Worm (Caenorhabditis elegans) whole organism, young adult: ENCODE measurements around the gene sro-1.

Experiments
- B0035.1 ChIP-seq: sonication (generic microtip); optimal IDR thresholded peaks from 2 replicates; lab custom pipeline; 2016; ENCODE audit warnings: missing genetic modification characterization, mild to moderate bottlenecking, missing compliant biosample characterization, missing genotype, missing genetic modification reagents
- B0336.3 ChIP-seq: fragments of 200-800 bp; sonication (Bioruptor generic); IDR thresholded peaks from 2 replicates; pipeline ENCODE4 v1.3.6; 2022; ENCODE audit warnings: missing genetic modification characterization, missing compliant biosample characterization
- C06A6.2 ChIP-seq: fragments of 200-800 bp; sonication (Bioruptor generic); conservative IDR thresholded peaks from 2 replicates; pipeline ENCODE4 v1.3.6; 2022; ENCODE audit warnings: missing genetic modification characterization, missing compliant biosample characterization
- F10E7.11 ChIP-seq: sonication (generic microtip); optimal IDR thresholded peaks from 2 replicates; lab custom pipeline; 2017; ENCODE audit warnings: mild to moderate bottlenecking, missing genetic modification characterization, moderate library complexity, missing compliant biosample characterization
- F37B4.10 ChIP-seq: fragments of 200-800 bp; sonication (Bioruptor generic); IDR thresholded peaks from 2 replicates; pipeline ENCODE4 v1.3.6; 2022; ENCODE audit warnings: missing genetic modification characterization, missing compliant biosample characterization
- F49E8.2 ChIP-seq: sonication (generic microtip); optimal IDR thresholded peaks from 3 replicates; lab custom pipeline; 2017; ENCODE audit warnings: missing genetic modification characterization, mild to moderate bottlenecking, missing compliant biosample characterization, antibody characterized with exemption, moderate library complexity; ENCODE audit not compliant: insufficient read depth
- F52B5.7 ChIP-seq: sonication (generic microtip); optimal IDR thresholded peaks from 2 replicates; lab custom pipeline; 2016; ENCODE audit warnings: mild to moderate bottlenecking, missing genetic modification characterization, missing compliant biosample characterization
- F55B11.4 ChIP-seq: sonication (generic microtip); optimal IDR thresholded peaks from 2 replicates; lab custom pipeline; 2016; ENCODE audit warnings: missing compliant biosample characterization, missing genetic modification characterization, borderline replicate concordance; ENCODE audit not compliant: insufficient read depth
- F57A8.1 ChIP-seq: fragments of 200-800 bp; sonication (Bioruptor generic); optimal IDR thresholded peaks from 2 replicates; lab custom pipeline; 2018; ENCODE audit warnings: mild to moderate bottlenecking, missing genetic modification characterization, moderate library complexity, missing compliant biosample characterization
- F57C9.4 ChIP-seq: sonication (generic microtip); optimal IDR thresholded peaks from 2 replicates; lab custom pipeline; 2017; ENCODE audit warnings: mild to moderate bottlenecking, missing genetic modification characterization, missing compliant biosample characterization
- K11D2.4 ChIP-seq: fragments of 200-800 bp; sonication (Bioruptor generic); IDR thresholded peaks from 2 replicates; pipeline ENCODE4 v1.3.6; 2022; ENCODE audit warnings: missing genetic modification reagents, missing genetic modification characterization, missing compliant biosample characterization
- Y53F4B.3 ChIP-seq: fragments of 200-800 bp; sonication (Bioruptor generic); IDR thresholded peaks from 2 replicates; pipeline ENCODE4 v1.3.6; 2022; ENCODE audit warnings: missing genetic modification reagents, missing genetic modification characterization, missing compliant biosample characterization
- Y56A3A.18 ChIP-seq: fragments of 200-800 bp; sonication (Bioruptor generic); IDR thresholded peaks from 2 replicates; pipeline ENCODE4 v1.3.6; 2022; ENCODE audit warnings: missing genetic modification reagents, missing genetic modification characterization, missing compliant biosample characterization
- Y79H2A.3 ChIP-seq: fragments of 200-800 bp; sonication (Bioruptor generic); conservative IDR thresholded peaks from 2 replicates; pipeline ENCODE4 v1.3.6; 2022; ENCODE audit warnings: missing genetic modification reagents, missing genetic modification characterization, missing compliant biosample characterization
- Y95B8A.8 ChIP-seq: fragments of 200-800 bp; sonication (Bioruptor generic); IDR thresholded peaks from 2 replicates; pipeline ENCODE4 v1.3.6; 2022; ENCODE audit warnings: missing genetic modification reagents, missing genetic modification characterization, missing compliant biosample characterization
- akir-1 ChIP-seq: fragments of 200-800 bp; sonication (Bioruptor generic); optimal IDR thresholded peaks from 2 replicates; lab custom pipeline; 2018; ENCODE audit warnings: mild to moderate bottlenecking, missing genetic modification characterization, moderate library complexity, missing compliant biosample characterization
- atf-7 ChIP-seq: sonication (generic microtip); optimal IDR thresholded peaks from 2 replicates; lab custom pipeline; 2017; ENCODE audit warnings: mild to moderate bottlenecking, missing genetic modification characterization, missing compliant biosample characterization
- attf-3 ChIP-seq: fragments of 200-800 bp; sonication (Bioruptor generic); conservative IDR thresholded peaks from 2 replicates; pipeline ENCODE4 v1.3.6; 2022; ENCODE audit warnings: missing genetic modification reagents, missing genetic modification characterization, missing compliant biosample characterization
- bed-2 ChIP-seq: fragments of 200-800 bp; sonication (Bioruptor generic); IDR thresholded peaks from 2 replicates; pipeline ENCODE4 v1.3.6; 2022; ENCODE audit warnings: missing genetic modification reagents, missing genetic modification characterization, missing compliant biosample characterization
- cebp-1 ChIP-seq, 2 experiments: fragments of 200-800 bp in 1 of 2; sonication (Bioruptor generic) in 1 of 2; sonication (generic microtip) in 1 of 2; IDR thresholded peaks in 1 of 2; optimal IDR thresholded peaks in 1 of 2; 2 replicates each; pipeline versions ENCODE4 v1.3.6 to Lab custom; 2017 to 2022; ENCODE audit warnings: missing compliant biosample characterization in 2 of 2, missing genetic modification characterization in 2 of 2, mild to moderate bottlenecking in 1 of 2, missing genetic modification reagents in 1 of 2, moderate library complexity in 1 of 2
- ceh-40 ChIP-seq: fragments of 200-800 bp; sonication (Bioruptor generic); IDR thresholded peaks from 2 replicates; pipeline ENCODE4 v1.3.6; 2022; ENCODE audit warnings: missing genetic modification characterization, missing compliant biosample characterization
- ceh-91 ChIP-seq: fragments of 200-800 bp; sonication (Bioruptor generic); IDR thresholded peaks from 2 replicates; pipeline ENCODE4 v1.3.6; 2022; ENCODE audit warnings: missing genetic modification reagents, missing genetic modification characterization, missing compliant biosample characterization
- chd-7 ChIP-seq: sonication (generic microtip); optimal IDR thresholded peaks from 2 replicates; lab custom pipeline; 2016; ENCODE audit warnings: mild to moderate bottlenecking, missing genetic modification characterization, moderate library complexity, missing compliant biosample characterization
- dox-1 ChIP-seq: fragments of 200-800 bp; sonication (Bioruptor generic); IDR thresholded peaks from 2 replicates; pipeline ENCODE4 v1.3.6; 2022; ENCODE audit warnings: missing genetic modification reagents, missing genetic modification characterization, missing compliant biosample characterization
- efl-1 ChIP-seq: fragments of 150-350 bp; optimal IDR thresholded peaks from 2 replicates; lab custom pipeline; 2014; ENCODE audit warnings: missing biosample characterization, missing genetic modification reagents, missing genetic modification characterization
- egl-18 ChIP-seq: fragments of 200-800 bp; sonication (Bioruptor generic); IDR thresholded peaks from 2 replicates; pipeline ENCODE4 v1.3.6; 2022; ENCODE audit warnings: missing genetic modification reagents, missing genetic modification characterization, missing compliant biosample characterization
- ekl-4 ChIP-seq: fragments of 200-800 bp; sonication (Bioruptor generic); IDR thresholded peaks from 2 replicates; pipeline ENCODE4 v1.3.6; 2022; ENCODE audit warnings: missing genetic modification reagents, missing genetic modification characterization, missing compliant biosample characterization
- ets-4 ChIP-seq: fragments of 200-800 bp; sonication (Bioruptor generic); optimal IDR thresholded peaks from 2 replicates; lab custom pipeline; 2018; ENCODE audit warnings: mild to moderate bottlenecking, missing genetic modification characterization, missing compliant biosample characterization
- gei-17 ChIP-seq: fragments of 200-800 bp; sonication (Bioruptor generic); optimal IDR thresholded peaks from 2 replicates; lab custom pipeline; 2018; ENCODE audit warnings: mild to moderate bottlenecking, missing genetic modification characterization, missing compliant biosample characterization
- him-1 ChIP-seq: sonication (generic microtip); optimal IDR thresholded peaks from 2 replicates; lab custom pipeline; 2016; ENCODE audit warnings: missing genotype, missing genetic modification reagents, missing genetic modification characterization, missing compliant biosample characterization
- hmg-1.2 ChIP-seq: fragments of 200-800 bp; sonication (Bioruptor generic); IDR thresholded peaks from 2 replicates; pipeline ENCODE4 v1.3.6; 2022; ENCODE audit warnings: missing genetic modification reagents, missing genetic modification characterization, missing compliant biosample characterization
- hrde-1 ChIP-seq: sonication (generic microtip); optimal IDR thresholded peaks from 2 replicates; lab custom pipeline; 2016; ENCODE audit warnings: missing genetic modification characterization, mild to moderate bottlenecking, missing compliant biosample characterization, moderate library complexity, missing genotype, missing genetic modification reagents, borderline replicate concordance
- lag-1 ChIP-seq: fragments of 200-800 bp; sonication (Bioruptor generic); IDR thresholded peaks from 2 replicates; pipeline ENCODE4 v1.3.6; 2022; ENCODE audit warnings: missing genetic modification reagents, missing genetic modification characterization, missing compliant biosample characterization
- let-526 ChIP-seq: fragments of 200-800 bp; sonication (Bioruptor generic); IDR thresholded peaks from 2 replicates; pipeline ENCODE4 v1.3.6; 2022; ENCODE audit warnings: missing genetic modification reagents, missing genetic modification characterization, missing compliant biosample characterization
- let-607 ChIP-seq, 2 experiments: fragments of 200-800 bp in 1 of 2; sonication (Bioruptor generic) in 1 of 2; sonication (generic microtip) in 1 of 2; optimal IDR thresholded peaks; 2 replicates each; lab custom pipeline; 2016 to 2018; ENCODE audit warnings: mild to moderate bottlenecking in 2 of 2, missing compliant biosample characterization in 2 of 2, missing genetic modification characterization in 2 of 2, moderate library complexity in 2 of 2, missing genotype in 1 of 2
- lir-1 ChIP-seq: fragments of 200-800 bp; sonication (Bioruptor generic); conservative IDR thresholded peaks from 2 replicates; pipeline ENCODE4 v1.3.6; 2022; ENCODE audit warnings: missing genetic modification reagents, missing genetic modification characterization, missing compliant biosample characterization
- lsl-1 ChIP-seq: fragments of 200-800 bp; sonication (Bioruptor generic); optimal IDR thresholded peaks from 2 replicates; lab custom pipeline; 2018; ENCODE audit warnings: mild to moderate bottlenecking, missing genetic modification characterization, moderate library complexity, missing compliant biosample characterization
- madf-6 ChIP-seq: fragments of 200-800 bp; sonication (Bioruptor generic); IDR thresholded peaks from 2 replicates; pipeline ENCODE4 v1.3.6; 2022; ENCODE audit warnings: missing genetic modification reagents, missing genetic modification characterization, missing compliant biosample characterization
- nhr-120 ChIP-seq: fragments of 200-800 bp; sonication (Bioruptor generic); IDR thresholded peaks from 2 replicates; pipeline ENCODE4 v1.3.6; 2022; ENCODE audit warnings: missing genetic modification characterization, missing compliant biosample characterization
- nhr-27 ChIP-seq: fragments of 200-800 bp; sonication (Bioruptor generic); optimal IDR thresholded peaks from 2 replicates; lab custom pipeline; 2018; ENCODE audit warnings: mild to moderate bottlenecking, missing genetic modification characterization, moderate library complexity, missing compliant biosample characterization
- snpc-3.4 ChIP-seq: sonication (generic microtip); optimal IDR thresholded peaks from 2 replicates; lab custom pipeline; 2017; ENCODE audit warnings: missing genetic modification characterization, mild to moderate bottlenecking, missing compliant biosample characterization, antibody characterized with exemption, moderate library complexity, missing genotype, missing genetic modification reagents
- tbx-9 ChIP-seq: sonication (generic microtip); optimal IDR thresholded peaks from 2 replicates; lab custom pipeline; 2016; ENCODE audit warnings: borderline replicate concordance, missing genetic modification characterization, inconsistent platforms, missing compliant biosample characterization
- unc-62 ChIP-seq: fragments of 150-350 bp; optimal IDR thresholded peaks from 2 replicates; lab custom pipeline; 2014; ENCODE audit warnings: missing biosample characterization, missing genetic modification reagents, missing genetic modification characterization
- ztf-25 ChIP-seq: fragments of 200-800 bp; sonication (Bioruptor generic); IDR thresholded peaks from 2 replicates; pipeline ENCODE4 v1.3.6; 2022; ENCODE audit warnings: missing genetic modification reagents, missing genetic modification characterization, missing compliant biosample characterization
- ztf-26 ChIP-seq: sonication (generic microtip); optimal IDR thresholded peaks from 2 replicates; lab custom pipeline; 2017; ENCODE audit warnings: missing genetic modification characterization, missing compliant biosample characterization
- ztf-6 ChIP-seq: fragments of 200-800 bp; sonication (Bioruptor generic); IDR thresholded peaks from 2 replicates; pipeline ENCODE4 v1.3.6; 2022; ENCODE audit warnings: missing genetic modification reagents, missing genetic modification characterization, missing compliant biosample characterization

The sro-1 gene

ce11 chrII:7478487-7479234 lies 13.2 kb upstream of the sro-1 start, which contains the start of the genes aka-1 and ubc-6 (continued):
- peak; percentile 87 for TF ChIP-seq madf-6
- peak; percentile 6 for TF ChIP-seq him-1 (tag; lab: Kevin White, UChicago)
- TF ChIP-seq F57A8.1 (GFP tag; lab: Kevin White, UChicago) = peak; percentile 19
- TF ChIP-seq hrde-1 (tag; lab: Kevin White, UChicago) = peak; percentile 48
- TF ChIP-seq F52B5.7 = peak; percentile 54
- TF ChIP-seq B0336.3 (GFP tag; lab: Robert Waterston, UW) = peak; percentile 91
- peak; percentile 82 for TF ChIP-seq hmg-1.2 (GFP tag; lab: Robert Waterston, UW)
- TF ChIP-seq ceh-40 (GFP tag; lab: Robert Waterston, UW) = peak; percentile 75; the same call in 1 of the 2 replicates
- TF ChIP-seq cebp-1 (GFP tag; IDR thresholded peaks at IDR 0.05; lab: Robert Waterston, UW) = peak; percentile 80
- TF ChIP-seq cebp-1 (tag; optimal IDR thresholded peaks at IDR 0.05; lab: Kevin White, UChicago) = peak; percentile 91
- TF ChIP-seq unc-62 (GFP tag; lab: Kevin White, UChicago) = no peak
- no peak for TF ChIP-seq lag-1 (GFP tag; lab: Robert Waterston, UW)
- TF ChIP-seq ztf-26 (tag; lab: Kevin White, UChicago) = peak; percentile 73
- TF ChIP-seq gei-17 (GFP tag; lab: Kevin White, UChicago) = peak; percentile 66
- TF ChIP-seq B0035.1 = peak; percentile 71
- peak; percentile 74 for TF ChIP-seq F49E8.2 (tag; lab: Kevin White, UChicago)
- TF ChIP-seq tbx-9 = no peak
- peak; percentile 95 for TF ChIP-seq Y79H2A.3 (GFP tag; lab: Robert Waterston, UW)
- TF ChIP-seq let-607 (tag; optimal IDR thresholded peaks at IDR 0.05; lab: Kevin White, UChicago) = peak; percentile 69 to 83
- peak; percentile 56 for TF ChIP-seq akir-1 (GFP tag; lab: Kevin White, UChicago)
- TF ChIP-seq F55B11.4 (tag; lab: Kevin White, UChicago) = no peak
- peak; percentile 93; the same call in 1 of the 2 replicates for TF ChIP-seq Y56A3A.18 (GFP tag; lab: Robert Waterston, UW)
- no peak for TF ChIP-seq F57C9.4 (tag; lab: Kevin White, UChicago)
- TF ChIP-seq chd-7 = peak; percentile 71
- peak; percentile 47 for TF ChIP-seq snpc-3.4 (tag; lab: Kevin White, UChicago)
- TF ChIP-seq ets-4 (GFP tag; lab: Kevin White, UChicago) = no peak
- TF ChIP-seq nhr-120 (GFP tag; lab: Robert Waterston, UW) = no peak
- 0 out of 2 replicates have a peak, but pooled peaks have one; percentile 85 for TF ChIP-seq F37B4.10 (GFP tag; lab: Robert Waterston, UW)
- TF ChIP-seq lsl-1 (GFP tag; lab: Kevin White, UChicago) = peak; percentile 81
- TF ChIP-seq ceh-91 (GFP tag; lab: Robert Waterston, UW) = peak; percentile 93
- no peak for TF ChIP-seq F10E7.11 (tag; lab: Kevin White, UChicago)
- peak; percentile 98 for TF ChIP-seq dox-1 (GFP tag; lab: Robert Waterston, UW)
- TF ChIP-seq let-526 (GFP tag; lab: Robert Waterston, UW) = peak; percentile 91
- TF ChIP-seq ztf-25 (GFP tag; lab: Robert Waterston, UW) = peak; percentile 97
- peak; percentile 89 for TF ChIP-seq bed-2 (GFP tag; lab: Robert Waterston, UW)
- peak; percentile 15 for TF ChIP-seq nhr-27
- peak; percentile 97 for TF ChIP-seq C06A6.2 (GFP tag; lab: Robert Waterston, UW)
- TF ChIP-seq Y95B8A.8 (GFP tag; lab: Robert Waterston, UW) = peak; percentile 94
- TF ChIP-seq attf-3 (GFP tag; lab: Robert Waterston, UW) = peak; percentile 83
- TF ChIP-seq Y53F4B.3 (GFP tag; lab: Robert Waterston, UW) = peak; percentile 65
- TF ChIP-seq ekl-4 (GFP tag; lab: Robert Waterston, UW) = peak; percentile 96
- TF ChIP-seq efl-1 (GFP tag; lab: Kevin White, UChicago) = peak; percentile 54
- peak; percentile 91 for TF ChIP-seq ztf-6 (GFP tag; lab: Robert Waterston, UW)
- peak; percentile 81; the same call in 1 of the 2 replicates for TF ChIP-seq egl-18 (GFP tag; lab: Robert Waterston, UW)
- peak; percentile 62 for TF ChIP-seq atf-7 (tag; lab: Kevin White, UChicago)
- peak; percentile 91 for TF ChIP-seq lir-1 (GFP tag; lab: Robert Waterston, UW)
- peak; percentile 94 for TF ChIP-seq K11D2.4
